Fruit fly (Drosophila melanogaster) whole organism, wandering third instar larva: ENCODE data around the gene hiw.

Experiments used
- Abd-B ChIP-seq: fragments of >200 bp; optimal IDR thresholded peaks from 2 replicates; lab custom pipeline; 2017; ENCODE audit warnings: missing biosample characterization, missing genetic modification characterization
- CG32264 ChIP-seq: fragments of 200-800 bp; sonication (Bioruptor generic); optimal IDR thresholded peaks from 2 replicates; lab custom pipeline; 2016; ENCODE audit warnings: missing biosample characterization, missing genetic modification characterization
- CG9705 ChIP-seq: fragments of 200-800 bp; sonication (Bioruptor generic); optimal IDR thresholded peaks from 2 replicates; lab custom pipeline; 2018; ENCODE audit warnings: missing biosample characterization, mild to moderate bottlenecking, missing genetic modification characterization
- CrebA ChIP-seq: fragments of 200-800 bp; sonication (Bioruptor generic); optimal IDR thresholded peaks from 2 replicates; lab custom pipeline; 2016; ENCODE audit warnings: missing biosample characterization, mild to moderate bottlenecking, missing genetic modification characterization, borderline replicate concordance
- Dfd ChIP-seq: fragments of >200 bp; optimal IDR thresholded peaks from 2 replicates; lab custom pipeline; 2017; ENCODE audit warnings: missing biosample characterization, missing genetic modification characterization
- Dif ChIP-seq: fragments of 200-275, 200-300 bp; sonication (Bioruptor generic); optimal IDR thresholded peaks from 2 replicates; lab custom pipeline; 2018; ENCODE audit warnings: missing biosample characterization, missing genetic modification characterization; ENCODE audit not compliant: partially characterized antibody
- GATAd ChIP-seq: sonication (Bioruptor generic); optimal IDR thresholded peaks from 2 replicates; lab custom pipeline; 2016; ENCODE audit warnings: missing biosample characterization, missing genetic modification characterization
- HLH106 ChIP-seq: fragments of 200-800 bp; optimal IDR thresholded peaks from 3 replicates; lab custom pipeline; 2019; ENCODE audit warnings: missing biosample characterization, mild to moderate bottlenecking, missing genetic modification characterization, moderate library complexity
- Hnf4 ChIP-seq: fragments of 200-800 bp; sonication (Bioruptor generic); optimal IDR thresholded peaks from 2 replicates; lab custom pipeline; 2016; ENCODE audit warnings: missing biosample characterization, mild to moderate bottlenecking, missing genetic modification characterization
- Hr78 ChIP-seq: fragments of >200 bp; optimal IDR thresholded peaks from 2 replicates; lab custom pipeline; 2017; ENCODE audit warnings: missing biosample characterization, missing genetic modification characterization
- Hr83 ChIP-seq: fragments of 200-300 bp; sonication (Bioruptor generic); optimal IDR thresholded peaks from 2 replicates; lab custom pipeline; 2016; ENCODE audit warnings: missing biosample characterization, mild to moderate bottlenecking, missing genetic modification characterization, moderate library complexity; ENCODE audit not compliant: poor library complexity, severe bottlenecking
- Jra ChIP-seq: sonication (Bioruptor generic); optimal IDR thresholded peaks from 2 replicates; lab custom pipeline; 2016; ENCODE audit warnings: missing biosample characterization, missing genetic modification characterization
- Mio ChIP-seq: sonication (Bioruptor generic); optimal IDR thresholded peaks from 2 replicates; lab custom pipeline; 2016; ENCODE audit warnings: missing biosample characterization, missing genetic modification characterization
- Myc ChIP-seq: fragments of >200 bp; optimal IDR thresholded peaks from 2 replicates; lab custom pipeline; 2017
- N ChIP-seq: fragments of >200 bp; optimal IDR thresholded peaks from 2 replicates; lab custom pipeline; 2018; ENCODE audit warnings: missing biosample characterization, missing external identifiers, missing genetic modification characterization
- OdsH ChIP-seq: fragments of 200-800 bp; sonication (Bioruptor generic); optimal IDR thresholded peaks from 2 replicates; lab custom pipeline; 2016; ENCODE audit warnings: missing biosample characterization, mild to moderate bottlenecking, missing genetic modification characterization
- Rel ChIP-seq, 2 experiments: fragments of 200-800 bp; sonication (Bioruptor generic) in 1 of 2; optimal IDR thresholded peaks; 2 replicates in 1 of 2; 3 replicates in 1 of 2; lab custom pipeline; 2016 to 2019; ENCODE audit warnings: mild to moderate bottlenecking in 2 of 2, missing biosample characterization in 2 of 2, missing genetic modification characterization in 2 of 2, moderate library complexity in 1 of 2
- Sp1 ChIP-seq: fragments of 200-800 bp; sonication (Bioruptor generic); optimal IDR thresholded peaks from 3 replicates; lab custom pipeline; 2019; ENCODE audit warnings: missing biosample characterization, mild to moderate bottlenecking, missing genetic modification characterization, moderate library complexity
- Vsx2 ChIP-seq: fragments of 200-300, 225-300 bp; sonication (Bioruptor generic); optimal IDR thresholded peaks from 2 replicates; lab custom pipeline; 2018; ENCODE audit warnings: missing biosample characterization, missing genetic modification characterization; ENCODE audit not compliant: partially characterized antibody
- br ChIP-seq: fragments of 200-800 bp; sonication (Bioruptor generic); optimal IDR thresholded peaks from 2 replicates; lab custom pipeline; 2016; ENCODE audit warnings: missing biosample characterization, missing genetic modification characterization
- brk ChIP-seq: fragments of 200-800 bp; sonication (Bioruptor generic); optimal IDR thresholded peaks from 2 replicates; lab custom pipeline; 2016; ENCODE audit warnings: missing biosample characterization, mild to moderate bottlenecking, missing genetic modification characterization
- dl ChIP-seq, 2 experiments: fragments of 175-275, 200-275 bp in 1 of 2; fragments of 200-275 bp in 1 of 2; sonication (Bioruptor generic); optimal IDR thresholded peaks; lab custom pipeline; 2018; ENCODE audit warnings: mild to moderate bottlenecking in 2 of 2, missing biosample characterization in 2 of 2, missing genetic modification characterization in 2 of 2, moderate library complexity in 2 of 2; ENCODE audit not compliant: partially characterized antibody in 2 of 2, insufficient read depth in 1 of 2
- dmrt93B ChIP-seq: fragments of 200-800 bp; sonication (Bioruptor generic); optimal IDR thresholded peaks from 2 replicates; lab custom pipeline; 2018; ENCODE audit warnings: missing biosample characterization, mild to moderate bottlenecking, missing genetic modification characterization
- dsf ChIP-seq: sonication (Bioruptor generic); optimal IDR thresholded peaks from 2 replicates; lab custom pipeline; 2016; ENCODE audit warnings: missing biosample characterization, missing genetic modification characterization, borderline replicate concordance
- ey ChIP-seq: fragments of 200-800 bp; sonication (Bioruptor generic); optimal IDR thresholded peaks from 2 replicates; lab custom pipeline; 2016; ENCODE audit warnings: missing biosample characterization, missing genetic modification characterization
- foxo ChIP-seq, 2 experiments: fragments of 200-800 bp; sonication (Bioruptor generic); optimal IDR thresholded peaks; 2 replicates in 1 of 2; 3 replicates in 1 of 2; lab custom pipeline; 2016 to 2017; ENCODE audit warnings: missing biosample characterization in 2 of 2, missing genetic modification characterization in 2 of 2
- fru ChIP-seq: fragments of 200-800 bp; sonication (Bioruptor generic); optimal IDR thresholded peaks from 3 replicates; lab custom pipeline; 2016; ENCODE audit warnings: missing biosample characterization, mild to moderate bottlenecking, missing genetic modification characterization
- h ChIP-seq: fragments of 200-800 bp; sonication (Bioruptor generic); optimal IDR thresholded peaks from 3 replicates; lab custom pipeline; 2016; ENCODE audit warnings: missing biosample characterization, mild to moderate bottlenecking, missing genetic modification characterization
- jim ChIP-seq: fragments of 175-275, 200-325 bp; sonication (Bioruptor generic); optimal IDR thresholded peaks from 2 replicates; lab custom pipeline; 2016; ENCODE audit warnings: missing biosample characterization, mild to moderate bottlenecking, missing genetic modification characterization
- lola ChIP-seq: fragments of >200 bp; optimal IDR thresholded peaks from 2 replicates; lab custom pipeline; 2017; ENCODE audit warnings: missing biosample characterization, missing genetic modification characterization
- pan ChIP-seq: fragments of >200 bp; optimal IDR thresholded peaks from 2 replicates; lab custom pipeline; 2017
- psq ChIP-seq: fragments of 200-800 bp; sonication (Bioruptor generic); optimal IDR thresholded peaks from 3 replicates; lab custom pipeline; 2017; ENCODE audit warnings: missing biosample characterization, mild to moderate bottlenecking, missing genetic modification characterization, moderate library complexity
- rgr ChIP-seq: fragments of 200-800 bp; sonication (Bioruptor generic); optimal IDR thresholded peaks from 3 replicates; lab custom pipeline; 2016; ENCODE audit warnings: missing biosample characterization, mild to moderate bottlenecking, missing genetic modification characterization
- sage ChIP-seq: fragments of 200-800 bp; sonication (Bioruptor generic); optimal IDR thresholded peaks from 2 replicates; lab custom pipeline; 2016; ENCODE audit warnings: missing biosample characterization, mild to moderate bottlenecking, missing genetic modification characterization
- sv ChIP-seq: fragments of 200-800 bp; sonication (Bioruptor generic); optimal IDR thresholded peaks from 3 replicates; lab custom pipeline; 2016; ENCODE audit warnings: missing biosample characterization, missing genetic modification characterization
- tai ChIP-seq: sonication (Bioruptor generic); optimal IDR thresholded peaks from 2 replicates; lab custom pipeline; 2016; ENCODE audit warnings: missing biosample characterization, missing genetic modification characterization
- usp ChIP-seq: fragments of >200 bp; optimal IDR thresholded peaks from 2 replicates; lab custom pipeline; 2017; ENCODE audit warnings: missing biosample characterization, missing genetic modification characterization
- woc ChIP-seq: sonication (Bioruptor generic); optimal IDR thresholded peaks from 2 replicates; lab custom pipeline; 2016; ENCODE audit warnings: missing biosample characterization, mild to moderate bottlenecking, missing genetic modification characterization

hiw gene

dm6 chrX:15077576-15078136 lies 14.4 kb upstream of the hiw start:
- TF ChIP-seq Abd-B (no peak), Hnf4 (peak; percentile 28)

DNA sequence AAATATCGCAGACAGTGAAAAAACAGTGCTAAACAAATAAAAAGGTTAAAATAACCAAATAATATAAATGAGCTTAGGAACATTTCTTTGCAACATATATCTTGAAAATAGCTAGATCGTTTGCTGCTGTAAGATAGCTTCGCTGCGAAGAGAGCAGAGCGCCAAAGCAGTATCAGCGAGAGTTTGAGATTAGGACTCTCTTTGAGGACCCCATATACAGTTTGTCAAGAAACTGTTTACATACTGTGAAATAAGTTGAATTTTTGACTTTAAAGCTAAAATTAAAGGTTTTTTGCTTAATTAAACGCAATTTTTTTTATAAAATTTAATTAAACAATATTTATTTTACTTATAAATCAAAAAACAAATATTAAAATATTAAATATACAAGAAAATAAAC lies 13.4 kb upstream of the hiw start:
- TF ChIP-seq Vsx2 (GFP tag; lab: Kevin White, UChicago) (no peak), CG32264 (GFP tag; lab: Kevin White, UChicago) (no peak), jim (GFP tag; lab: Kevin White, UChicago) (no peak), Hnf4 (no peak), N (GFP tag; lab: Kevin White, UChicago) (no peak), Hr83 (GFP tag; lab: Kevin White, UChicago) (no peak)

DNA sequence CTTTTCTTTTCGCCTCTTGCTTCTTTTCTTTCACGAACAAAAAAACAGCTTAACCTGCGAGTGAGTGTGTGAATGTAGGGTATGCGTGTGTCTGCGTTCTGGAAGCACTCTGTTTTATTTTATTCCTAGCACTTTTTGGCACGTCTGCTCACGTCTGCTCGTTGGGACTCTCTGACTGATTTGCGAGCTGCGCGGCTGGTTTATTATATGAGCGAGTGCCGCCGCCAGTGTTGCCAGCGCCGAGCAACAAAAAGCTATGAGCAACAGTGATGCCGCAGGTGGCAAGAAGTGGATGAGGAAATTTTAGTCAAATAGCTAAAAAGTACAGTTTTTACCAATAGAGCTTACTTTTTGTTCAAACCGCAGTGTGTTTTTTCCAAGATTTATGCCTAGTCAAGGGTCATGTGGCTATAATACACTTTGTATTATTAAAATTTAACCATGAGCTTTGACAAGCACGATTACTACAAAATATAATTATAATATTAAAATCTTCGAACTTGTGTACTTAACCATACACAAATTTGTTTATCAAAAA lies 12.9 kb upstream of the hiw start, which contains the start of gene Lsd-2:
Lsd-2 (minus strand) TSS at position 183 of the 538 bp plus-strand sequence.
- peak; percentile 8 for TF ChIP-seq fru (GFP tag; lab: Kevin White, UChicago)
- TF ChIP-seq Hnf4: peak; percentile 84
- TF ChIP-seq Sp1: peak; percentile 47
- no peak for TF ChIP-seq Rel (GFP tag; optimal IDR thresholded peaks at IDR 0.05; lab: Kevin White, UChicago)
- peak; percentile 53 for TF ChIP-seq Rel (tag; optimal IDR thresholded peaks at IDR 0.05; lab: Kevin White, UChicago)
- TF ChIP-seq rgr: peak; percentile 23
- no peak for TF ChIP-seq brk (GFP tag; lab: Kevin White, UChicago)
- no peak for TF ChIP-seq OdsH (GFP tag; lab: Kevin White, UChicago)
- peak; percentile 7 for TF ChIP-seq dmrt93B (GFP tag; lab: Kevin White, UChicago)
- TF ChIP-seq br (GFP tag; lab: Kevin White, UChicago): peak; percentile 53
- TF ChIP-seq Hr78 (GFP tag; lab: Kevin White, UChicago): no peak
- no peak for TF ChIP-seq N (GFP tag; lab: Kevin White, UChicago)
- no peak for TF ChIP-seq dsf (GFP tag; lab: Kevin White, UChicago)
- no peak for TF ChIP-seq Mio
- TF ChIP-seq tai (GFP tag; lab: Kevin White, UChicago): no peak
- no peak for TF ChIP-seq GATAd (GFP tag; lab: Kevin White, UChicago)
- peak; percentile 62 for TF ChIP-seq Dif (GFP tag; lab: Kevin White, UChicago)
- no peak for TF ChIP-seq sage (GFP tag; lab: Kevin White, UChicago)
- peak; percentile 47 for TF ChIP-seq Jra (GFP tag; lab: Kevin White, UChicago)
- peak; percentile 78 for TF ChIP-seq Hr83 (GFP tag; lab: Kevin White, UChicago)
- TF ChIP-seq woc (GFP tag; lab: Kevin White, UChicago): peak; percentile 73
- TF ChIP-seq sv (GFP tag; lab: Kevin White, UChicago): no peak
- peak; percentile 99 for TF ChIP-seq Myc (lab: Kevin White, UChicago)
- no peak for TF ChIP-seq usp (GFP tag; lab: Kevin White, UChicago)
- TF ChIP-seq HLH106 (tag; lab: Kevin White, UChicago): peak; percentile 48
- no peak for TF ChIP-seq lola (GFP tag; lab: Kevin White, UChicago)
- TF ChIP-seq Vsx2 (GFP tag; lab: Kevin White, UChicago): no peak
- peak; percentile 6 for TF ChIP-seq CG9705 (GFP tag; lab: Kevin White, UChicago)
- peak; percentile 13 to 22 for TF ChIP-seq dl (GFP tag; optimal IDR thresholded peaks at IDR 0.05; lab: Kevin White, UChicago; ENCODE audit: insufficient read depth in 1 of 2, partially characterized antibody in 2 of 2)
- peak; percentile 54 for TF ChIP-seq h
- peak; percentile 24 for TF ChIP-seq ey (GFP tag; lab: Kevin White, UChicago)
- TF ChIP-seq foxo (GFP tag; optimal IDR thresholded peaks at IDR 0.05; lab: Kevin White, UChicago): peak in 1 of 2 experiments; percentile 39
- TF ChIP-seq CrebA: no peak
- no peak for TF ChIP-seq pan (lab: Kevin White, UChicago)
- no peak for TF ChIP-seq CG32264 (GFP tag; lab: Kevin White, UChicago)
- no peak for TF ChIP-seq Dfd (GFP tag; lab: Kevin White, UChicago)
- peak; percentile 92 for TF ChIP-seq psq
- TF ChIP-seq Abd-B: no peak
- peak; percentile 66 for TF ChIP-seq jim (GFP tag; lab: Kevin White, UChicago)
